Fruit fly (Drosophila melanogaster) whole organism, embryonic: ENCODE data around the gene CG5399.

Experiments
- Asciz ChIP-seq: fragments of 200-800 bp; sonication (Bioruptor generic); optimal IDR thresholded peaks from 2 replicates; lab custom pipeline; 2017; ENCODE audit warnings: missing biosample characterization, mild to moderate bottlenecking, missing genetic modification characterization, missing genetic modification reagents
- CG10321 ChIP-seq: fragments of 200-800 bp; sonication (Bioruptor generic); IDR thresholded peaks from 2 replicates; pipeline ENCODE4 v1.3.6; 2022; ENCODE audit warnings: missing biosample characterization, missing genetic modification characterization
- CG10959 ChIP-seq: fragments of 200-800 bp; sonication (Bioruptor generic); IDR thresholded peaks from 2 replicates; pipeline ENCODE4 v1.3.6; 2022; ENCODE audit warnings: missing biosample characterization, missing genetic modification characterization
- CG12104 ChIP-seq: fragments of 200-800 bp; sonication (Bioruptor generic); optimal IDR thresholded peaks from 3 replicates; lab custom pipeline; 2016; ENCODE audit warnings: missing biosample characterization, missing genetic modification characterization
- CG15011 ChIP-seq: fragments of 200-800 bp; sonication (Bioruptor generic); optimal IDR thresholded peaks from 3 replicates; lab custom pipeline; 2018; ENCODE audit warnings: missing biosample characterization, mild to moderate bottlenecking, missing genetic modification characterization
- CG1602 ChIP-seq: fragments of 200-800 bp; sonication (Bioruptor generic); optimal IDR thresholded peaks from 3 replicates; lab custom pipeline; 2016; ENCODE audit warnings: missing biosample characterization, missing genetic modification characterization
- CG16815 ChIP-seq: fragments of 200-800 bp; sonication (Bioruptor generic); optimal IDR thresholded peaks from 3 replicates; lab custom pipeline; 2017; ENCODE audit warnings: missing biosample characterization, mild to moderate bottlenecking, missing genetic modification characterization
- CG17359 ChIP-seq: fragments of 200-800 bp; sonication (Bioruptor generic); optimal IDR thresholded peaks from 3 replicates; lab custom pipeline; 2018; ENCODE audit warnings: missing biosample characterization, mild to moderate bottlenecking, missing genetic modification characterization, moderate library complexity
- CG17829 ChIP-seq: fragments of 200-800 bp; optimal IDR thresholded peaks from 2 replicates; lab custom pipeline; 2019; ENCODE audit warnings: missing biosample characterization, mild to moderate bottlenecking, missing genetic modification characterization, moderate library complexity
- CG18262 ChIP-seq: fragments of 200-800 bp; optimal IDR thresholded peaks from 3 replicates; lab custom pipeline; 2019; ENCODE audit warnings: missing biosample characterization, mild to moderate bottlenecking, missing genetic modification characterization, moderate library complexity
- CG18599 ChIP-seq: fragments of 200-800 bp; sonication (Bioruptor generic); optimal IDR thresholded peaks from 3 replicates; lab custom pipeline; 2017; ENCODE audit warnings: missing biosample characterization, missing genetic modification characterization, mild to moderate bottlenecking, moderate library complexity, missing genetic modification reagents
- CG18764 ChIP-seq: fragments of 200-800 bp; sonication (Bioruptor generic); optimal IDR thresholded peaks from 3 replicates; lab custom pipeline; 2016; ENCODE audit warnings: missing biosample characterization, missing genetic modification characterization
- CG33557 ChIP-seq: fragments of 200-800 bp; sonication (Bioruptor generic); optimal IDR thresholded peaks from 2 replicates; lab custom pipeline; 2019; ENCODE audit warnings: missing biosample characterization, mild to moderate bottlenecking, missing genetic modification characterization, moderate library complexity
- CG6254 ChIP-seq: fragments of 200-800 bp; sonication (Bioruptor generic); optimal IDR thresholded peaks from 3 replicates; lab custom pipeline; 2017; ENCODE audit warnings: mild to moderate bottlenecking, missing biosample characterization, missing genetic modification reagents, missing genetic modification characterization
- CG6654 ChIP-seq: fragments of 200-800 bp; sonication (Bioruptor generic); optimal IDR thresholded peaks from 2 replicates; lab custom pipeline; 2017; ENCODE audit warnings: missing biosample characterization, mild to moderate bottlenecking, missing genetic modification characterization
- CG8290 ChIP-seq, 3 experiments: fragments of 200-800 bp; sonication (Bioruptor generic); optimal IDR thresholded peaks; 2 replicates each; lab custom pipeline; 2016 to 2019; ENCODE audit warnings: missing biosample characterization in 3 of 3, missing genetic modification characterization in 3 of 3, mild to moderate bottlenecking in 2 of 3, moderate library complexity in 1 of 3
- CG8765 ChIP-seq: fragments of 200-800 bp; sonication (Bioruptor generic); IDR thresholded peaks from 2 replicates; pipeline ENCODE4 v1.3.6; 2022; ENCODE audit warnings: missing biosample characterization, missing genetic modification characterization
- CG8924 ChIP-seq: fragments of 200-800 bp; optimal IDR thresholded peaks from 3 replicates; lab custom pipeline; 2019; ENCODE audit warnings: missing biosample characterization, mild to moderate bottlenecking, missing genetic modification characterization, moderate library complexity
- CG9727 ChIP-seq: fragments of 200-800 bp; sonication (Bioruptor generic); optimal IDR thresholded peaks from 3 replicates; lab custom pipeline; 2017; ENCODE audit warnings: missing biosample characterization, mild to moderate bottlenecking, missing genetic modification characterization
- D19B ChIP-seq: fragments of 200-800 bp; sonication (Bioruptor generic); optimal IDR thresholded peaks from 2 replicates; lab custom pipeline; 2017; ENCODE audit warnings: missing biosample characterization, mild to moderate bottlenecking, missing genetic modification characterization
- Dfd ChIP-seq, 2 experiments: fragments of >200 bp; optimal IDR thresholded peaks; 2 replicates each; lab custom pipeline; 2017; ENCODE audit warnings: missing biosample characterization in 2 of 2, missing genetic modification characterization in 2 of 2
- Doc2 ChIP-seq: fragments of 200-800 bp; sonication (Bioruptor generic); IDR thresholded peaks from 2 replicates; pipeline ENCODE4 v1.3.6; 2022; ENCODE audit warnings: missing biosample characterization, missing genetic modification characterization
- Eip74EF ChIP-seq, 2 experiments: fragments of 200-800 bp in 1 of 2; fragments of >200 bp in 1 of 2; sonication (Bioruptor generic) in 1 of 2; optimal IDR thresholded peaks; 2 replicates each; lab custom pipeline; 2017 to 2019; ENCODE audit warnings: missing biosample characterization in 2 of 2, missing genetic modification characterization in 2 of 2, mild to moderate bottlenecking in 1 of 2, moderate library complexity in 1 of 2
- Kr ChIP-seq: fragments of 200-800 bp; sonication (Bioruptor generic); optimal IDR thresholded peaks from 2 replicates; lab custom pipeline; 2017; ENCODE audit warnings: missing biosample characterization, mild to moderate bottlenecking, missing genetic modification characterization
- MTF-1 ChIP-seq: fragments of 200-800 bp; sonication (Bioruptor generic); optimal IDR thresholded peaks from 2 replicates; lab custom pipeline; 2018; ENCODE audit warnings: missing biosample characterization, mild to moderate bottlenecking, missing genetic modification characterization, borderline replicate concordance
- Med ChIP-seq: fragments of 200-800 bp; sonication (Bioruptor generic); peaks from one replicate; lab custom pipeline; 2016; ENCODE audit warnings: missing biosample characterization, missing genetic modification characterization, mild to moderate bottlenecking, inconsistent platforms, moderate library complexity
- Myb ChIP-seq: fragments of 200-800 bp; sonication (Bioruptor generic); optimal IDR thresholded peaks from 2 replicates; lab custom pipeline; 2016; ENCODE audit warnings: missing biosample characterization, missing genetic modification characterization
- Pdp1 ChIP-seq, 2 experiments: fragments of 200-800 bp; sonication (Bioruptor generic); optimal IDR thresholded peaks; 3 replicates each; lab custom pipeline; 2016; ENCODE audit warnings: missing biosample characterization in 2 of 2, missing genetic modification characterization in 2 of 2, mild to moderate bottlenecking in 1 of 2, moderate library complexity in 1 of 2
- Six4 ChIP-seq: fragments of 200-800 bp; sonication (Bioruptor generic); optimal IDR thresholded peaks from 2 replicates; lab custom pipeline; 2016; ENCODE audit warnings: missing biosample characterization, missing genetic modification characterization
- Sox102F ChIP-seq: fragments of 200-800 bp; sonication (Bioruptor generic); optimal IDR thresholded peaks from 2 replicates; lab custom pipeline; 2018; ENCODE audit warnings: missing biosample characterization, mild to moderate bottlenecking, missing genetic modification characterization, moderate library complexity
- Spps ChIP-seq: fragments of 200-800 bp; sonication (Bioruptor generic); optimal IDR thresholded peaks from 2 replicates; lab custom pipeline; 2018; ENCODE audit warnings: missing biosample characterization, mild to moderate bottlenecking, missing genetic modification characterization
- Sry-β ChIP-seq: fragments of 200-800 bp; sonication (Bioruptor generic); optimal IDR thresholded peaks from 2 replicates; lab custom pipeline; 2018; ENCODE audit warnings: missing biosample characterization, mild to moderate bottlenecking, missing genetic modification characterization, moderate library complexity
- Sry-δ ChIP-seq: fragments of 200-800 bp; sonication (Bioruptor generic); optimal IDR thresholded peaks from 2 replicates; lab custom pipeline; 2016; ENCODE audit warnings: missing biosample characterization, missing genetic modification characterization
- Xbp1 ChIP-seq: fragments of 200-800 bp; sonication (Bioruptor generic); optimal IDR thresholded peaks from 3 replicates; lab custom pipeline; 2016; ENCODE audit warnings: missing biosample characterization, mild to moderate bottlenecking, missing genetic modification characterization
- ab ChIP-seq: fragments of 200-800 bp; sonication (Bioruptor generic); optimal IDR thresholded peaks from 2 replicates; lab custom pipeline; 2016; ENCODE audit warnings: missing biosample characterization, missing genetic modification characterization
- ara ChIP-seq: fragments of 200-800 bp; sonication (Bioruptor generic); IDR thresholded peaks from 2 replicates; pipeline ENCODE4 v1.3.6; 2022; ENCODE audit warnings: missing biosample characterization, missing genetic modification characterization
- az2 ChIP-seq: fragments of 200-800 bp; sonication (Bioruptor generic); optimal IDR thresholded peaks from 3 replicates; lab custom pipeline; 2016; ENCODE audit warnings: missing biosample characterization, missing genetic modification characterization
- dati ChIP-seq: fragments of 200-800 bp; sonication (Bioruptor generic); IDR thresholded peaks from 2 replicates; pipeline ENCODE4 v1.3.6; 2022; ENCODE audit warnings: missing biosample characterization, missing genetic modification characterization
- dmrt11E ChIP-seq: fragments of 200-800 bp; sonication (Bioruptor generic); optimal IDR thresholded peaks from 3 replicates; lab custom pipeline; 2018; ENCODE audit warnings: missing biosample characterization, mild to moderate bottlenecking, missing genetic modification characterization, moderate library complexity
- emc ChIP-seq: fragments of 200-800 bp; sonication (Bioruptor generic); optimal IDR thresholded peaks from 2 replicates; lab custom pipeline; 2016; ENCODE audit warnings: missing biosample characterization, missing genetic modification characterization
- ind ChIP-seq: fragments of 200-800 bp; sonication (Bioruptor generic); optimal IDR thresholded peaks from 3 replicates; lab custom pipeline; 2016; ENCODE audit warnings: missing biosample characterization, missing genetic modification characterization
- lmd ChIP-seq: fragments of 200-800 bp; sonication (Bioruptor generic); IDR thresholded peaks from 2 replicates; pipeline ENCODE4 v1.3.6; 2022; ENCODE audit warnings: missing biosample characterization, missing genetic modification characterization
- mam ChIP-seq: fragments of 200-800 bp; sonication (Bioruptor generic); optimal IDR thresholded peaks from 3 replicates; lab custom pipeline; 2016; ENCODE audit warnings: missing biosample characterization, missing genetic modification characterization
- nerfin-1 ChIP-seq: fragments of 200-800 bp; sonication (Bioruptor generic); optimal IDR thresholded peaks from 3 replicates; lab custom pipeline; 2019; ENCODE audit warnings: missing biosample characterization, mild to moderate bottlenecking, missing genetic modification characterization, moderate library complexity
- row ChIP-seq: fragments of 200-800 bp; sonication (Bioruptor generic); IDR thresholded peaks from 3 replicates; pipeline ENCODE4 v1.3.6; 2022; ENCODE audit warnings: missing biosample characterization, missing genetic modification characterization
- sr ChIP-seq: fragments of 200-800 bp; sonication (Bioruptor generic); IDR thresholded peaks from 3 replicates; pipeline ENCODE4 v1.3.6; 2022; ENCODE audit warnings: missing biosample characterization, missing genetic modification characterization
- tap ChIP-seq: fragments of 200-800 bp; optimal IDR thresholded peaks from 3 replicates; lab custom pipeline; 2019; ENCODE audit warnings: missing biosample characterization, mild to moderate bottlenecking, missing genetic modification characterization, moderate library complexity
- trem ChIP-seq: fragments of 200-800 bp; optimal IDR thresholded peaks from 3 replicates; lab custom pipeline; 2019; ENCODE audit warnings: missing biosample characterization, mild to moderate bottlenecking, missing genetic modification characterization, moderate library complexity
- vvl ChIP-seq: fragments of 200-800 bp; sonication (Bioruptor generic); IDR thresholded peaks from 2 replicates; pipeline ENCODE4 v1.3.6; 2022; ENCODE audit warnings: missing biosample characterization, missing genetic modification characterization

CG5399 gene

DNA sequence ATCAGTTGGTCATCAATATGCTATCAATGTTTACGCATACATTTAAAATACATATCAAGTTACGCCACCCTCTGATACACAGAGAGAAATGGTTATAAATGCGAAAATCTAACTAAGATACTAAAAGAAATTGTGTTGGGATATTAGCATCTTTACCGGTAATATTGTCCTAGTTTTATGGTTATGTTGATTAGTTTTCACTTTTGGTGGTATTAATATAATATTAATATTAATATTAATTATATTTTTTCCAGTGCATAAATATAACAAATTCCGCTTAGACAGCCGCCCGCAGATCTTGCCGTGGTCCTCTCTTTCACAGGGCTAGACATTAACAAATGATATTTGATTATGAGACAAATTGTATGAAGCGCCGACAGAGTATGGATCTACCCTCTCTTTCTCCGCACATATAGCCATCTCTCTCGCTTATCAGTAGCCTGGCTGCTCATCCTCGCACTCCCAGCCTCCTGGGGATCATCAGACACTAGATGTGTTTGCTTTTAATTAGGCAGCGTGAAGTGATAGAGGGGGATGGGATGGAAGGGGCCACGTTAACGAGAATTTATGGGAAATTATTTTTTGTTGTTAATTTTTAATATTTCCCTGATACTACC lies 42.3 kb upstream of the CG5399 start (continued):
- peak; percentile 27 for TF ChIP-seq nerfin-1
- peak; percentile 7 for TF ChIP-seq CG18599 (GFP tag; lab: Kevin White, UChicago)
- TF ChIP-seq CG10321, result peak; percentile 74
- peak; percentile 8 for TF ChIP-seq Xbp1 (GFP tag; lab: Kevin White, UChicago)
- peak; percentile 12 for TF ChIP-seq CG8290 (GFP tag; optimal IDR thresholded peaks at IDR 0.05; lab: Kevin White, UChicago)
- no peak for TF ChIP-seq CG8290 (tag; optimal IDR thresholded peaks at IDR 0.05; lab: Kevin White, UChicago)
- peak; percentile 33 for TF ChIP-seq CG17359 (tag; lab: Kevin White, UChicago)
- TF ChIP-seq CG8765 (GFP tag; lab: Robert Waterston, UW), result peak; percentile 55; the same call in 1 of the 2 replicates
- no peak for TF ChIP-seq Kr (GFP tag; lab: Kevin White, UChicago)
- TF ChIP-seq MTF-1, result no peak
- peak; percentile 73 for TF ChIP-seq CG17829 (tag; lab: Kevin White, UChicago)
- peak in 1 of 2 experiments; percentile 18 for TF ChIP-seq Pdp1 (GFP tag; optimal IDR thresholded peaks at IDR 0.05; lab: Kevin White, UChicago)
- no peak for TF ChIP-seq emc
- TF ChIP-seq Sry-β (GFP tag; lab: Kevin White, UChicago), result peak; percentile 5
- peak; percentile 65 for TF ChIP-seq CG6254 (GFP tag; lab: Kevin White, UChicago)
- peak; percentile 22 for TF ChIP-seq Six4 (GFP tag; lab: Kevin White, UChicago)
- TF ChIP-seq row (GFP tag; lab: Robert Waterston, UW), result peak; percentile 40; the same call in 2 of the 3 replicates
- peak; percentile 5 for TF ChIP-seq CG1602 (GFP tag; lab: Kevin White, UChicago)
- no peak for TF ChIP-seq CG15011
- peak; percentile 66 for TF ChIP-seq ara (GFP tag; lab: Robert Waterston, UW)
- TF ChIP-seq tap (tag; lab: Kevin White, UChicago), result peak; percentile 21
- no peak for TF ChIP-seq dati (GFP tag; lab: Robert Waterston, UW)
- TF ChIP-seq CG6654 (GFP tag; lab: Kevin White, UChicago), result peak; percentile 1
- no peak for TF ChIP-seq ab (GFP tag; lab: Kevin White, UChicago)
- peak; percentile 14; the same call in 1 of the 2 replicates for TF ChIP-seq lmd
- peak; percentile 30 for TF ChIP-seq Sox102F (GFP tag; lab: Kevin White, UChicago)
- peak; percentile 16 for TF ChIP-seq Asciz (GFP tag; lab: Kevin White, UChicago)
- TF ChIP-seq Doc2 (GFP tag; lab: Robert Waterston, UW), result no peak
- TF ChIP-seq CG12104, result no peak
- peak; percentile 70 for TF ChIP-seq CG10959 (GFP tag; lab: Robert Waterston, UW)
- no peak for TF ChIP-seq Dfd (GFP tag; optimal IDR thresholded peaks at IDR 0.05; lab: Kevin White, UChicago)
- TF ChIP-seq Sry-δ (GFP tag; lab: Kevin White, UChicago), result no peak
- peak; percentile 43 for TF ChIP-seq CG16815 (GFP tag; lab: Kevin White, UChicago)
- peak; percentile 91 for TF ChIP-seq dmrt11E (tag; lab: Kevin White, UChicago)
- TF ChIP-seq CG8924 (tag; lab: Kevin White, UChicago), result peak; percentile 69
- no peak for TF ChIP-seq Eip74EF (GFP tag; optimal IDR thresholded peaks at IDR 0.05; lab: Kevin White, UChicago)
- peak; percentile 74 for TF ChIP-seq trem
- no peak for TF ChIP-seq D19B (GFP tag; lab: Kevin White, UChicago)
- TF ChIP-seq CG33557 (GFP tag; lab: Kevin White, UChicago), result peak; percentile 70
- TF ChIP-seq Med (GFP tag; lab: Kevin White, UChicago), result peak; percentile 63
- peak; percentile 54; the same call in 1 of the 2 replicates for TF ChIP-seq vvl (GFP tag; lab: Robert Waterston, UW)
- TF ChIP-seq Myb (GFP tag; lab: Kevin White, UChicago), result no peak
- peak; percentile 24 for TF ChIP-seq az2
- TF ChIP-seq sr (GFP tag; lab: Robert Waterston, UW), result no peak
- TF ChIP-seq mam, result no peak
- TF ChIP-seq CG9727 (GFP tag; lab: Kevin White, UChicago), result peak; percentile 80
- TF ChIP-seq CG18764 (GFP tag; lab: Kevin White, UChicago), result peak; percentile 17
- TF ChIP-seq Spps (tag; lab: Kevin White, UChicago), result peak; percentile 69
- TF ChIP-seq CG18262, result peak; percentile 82
- TF ChIP-seq ind (GFP tag; lab: Kevin White, UChicago), result peak; percentile 18
